Worm (Caenorhabditis elegans) whole organism, L3 larva: ENCODE measurements around the gene F59A1.6.

Experiments
- R02D3.7 ChIP-seq: fragments of 150-350 bp; optimal IDR thresholded peaks from 2 replicates; lab custom pipeline; 2014; ENCODE audit warnings: missing biosample characterization, missing genetic modification characterization
- ZK546.5 ChIP-seq: sonication (generic microtip); optimal IDR thresholded peaks from 2 replicates; lab custom pipeline; 2017; ENCODE audit warnings: missing biosample characterization, missing genetic modification characterization
- aly-2 ChIP-seq: fragments of 150-350 bp; optimal IDR thresholded peaks from 2 replicates; lab custom pipeline; 2014; ENCODE audit warnings: missing biosample characterization, missing genetic modification characterization
- ama-1 ChIP-seq: fragments of 150-350 bp; optimal IDR thresholded peaks from 2 replicates; lab custom pipeline; 2018
- ceh-16 ChIP-seq: sonication (generic microtip); optimal IDR thresholded peaks from 2 replicates; lab custom pipeline; 2017; ENCODE audit warnings: missing biosample characterization, missing genetic modification characterization
- ceh-28 ChIP-seq: fragments of 150-350 bp; optimal IDR thresholded peaks from 2 replicates; lab custom pipeline; 2014; ENCODE audit warnings: missing biosample characterization, missing genetic modification reagents, missing genetic modification characterization
- daf-12 ChIP-seq: fragments of 150-350 bp; optimal IDR thresholded peaks from 2 replicates; lab custom pipeline; 2014; ENCODE audit warnings: missing biosample characterization, missing genetic modification reagents, missing genetic modification characterization
- egl-27 ChIP-seq: sonication (generic microtip); optimal IDR thresholded peaks from 4 replicates; lab custom pipeline; 2017; ENCODE audit warnings: missing biosample characterization, missing genetic modification reagents, missing genetic modification characterization
- egl-5 ChIP-seq: fragments of 150-350 bp; optimal IDR thresholded peaks from 2 replicates; lab custom pipeline; 2017; ENCODE audit warnings: missing biosample characterization, missing genetic modification reagents, missing genetic modification characterization, inconsistent platforms
- elt-2 ChIP-seq: sonication (generic microtip); optimal IDR thresholded peaks from 2 replicates; lab custom pipeline; 2016; ENCODE audit warnings: missing genetic modification reagents, mild to moderate bottlenecking, missing genetic modification characterization, missing compliant biosample characterization
- elt-3 ChIP-seq, 3 experiments: fragments of 150-350 bp in 1 of 3; sonication (generic microtip) in 2 of 3; optimal IDR thresholded peaks; 2 replicates in 2 of 3; 4 replicates in 1 of 3; lab custom pipeline; 2014 to 2017; ENCODE audit warnings: missing biosample characterization in 3 of 3, missing genetic modification characterization in 3 of 3
- eor-1 ChIP-seq, 2 experiments: fragments of 150-350 bp; optimal IDR thresholded peaks; 2 replicates each; lab custom pipeline; 2014 to 2018; ENCODE audit warnings: missing biosample characterization in 2 of 2, missing genetic modification characterization in 2 of 2
- fkh-10 ChIP-seq: sonication (generic microtip); optimal IDR thresholded peaks from 2 replicates; lab custom pipeline; 2017; ENCODE audit warnings: missing biosample characterization, missing genetic modification reagents, missing genetic modification characterization
- fkh-2 ChIP-seq: fragments of 150-350 bp; optimal IDR thresholded peaks from 2 replicates; lab custom pipeline; 2014; ENCODE audit warnings: missing biosample characterization, missing genetic modification reagents, missing genetic modification characterization
- fos-1 ChIP-seq: fragments of 150-350 bp; optimal IDR thresholded peaks from 2 replicates; lab custom pipeline; 2014; ENCODE audit warnings: missing biosample characterization, missing genetic modification characterization
- jun-1 ChIP-seq: fragments of 150-350 bp; optimal IDR thresholded peaks from 2 replicates; lab custom pipeline; 2014; ENCODE audit warnings: missing biosample characterization, missing genetic modification reagents, missing genetic modification characterization
- lin-15B ChIP-seq: fragments of 150-350 bp; optimal IDR thresholded peaks from 2 replicates; lab custom pipeline; 2014; ENCODE audit warnings: missing biosample characterization, missing genetic modification characterization
- lsy-12 ChIP-seq: sonication (generic microtip); optimal IDR thresholded peaks from 2 replicates; lab custom pipeline; 2016; ENCODE audit warnings: mild to moderate bottlenecking, missing genetic modification characterization, missing compliant biosample characterization
- mdl-1 ChIP-seq: fragments of 150-350 bp; optimal IDR thresholded peaks from 2 replicates; lab custom pipeline; 2014; ENCODE audit warnings: missing biosample characterization, missing genetic modification characterization
- mml-1 ChIP-seq: fragments of 150-350 bp; sonication (generic microtip); optimal IDR thresholded peaks from 3 replicates; lab custom pipeline; 2014; ENCODE audit warnings: missing biosample characterization, missing genetic modification characterization
- nfya-1 ChIP-seq: sonication (generic microtip); optimal IDR thresholded peaks from 2 replicates; lab custom pipeline; 2017; ENCODE audit warnings: missing genetic modification characterization, mild to moderate bottlenecking, missing compliant biosample characterization, antibody characterized with exemption, moderate library complexity; ENCODE audit not compliant: insufficient read depth
- nhr-12 ChIP-seq: fragments of 150-350 bp; optimal IDR thresholded peaks from 2 replicates; lab custom pipeline; 2014; ENCODE audit warnings: missing biosample characterization, missing genetic modification characterization
- nhr-23 ChIP-seq: fragments of 150-350 bp; optimal IDR thresholded peaks from 2 replicates; lab custom pipeline; 2014; ENCODE audit warnings: missing biosample characterization, missing genetic modification reagents, missing genetic modification characterization
- nhr-237 ChIP-seq: fragments of 150-350 bp; optimal IDR thresholded peaks from 2 replicates; lab custom pipeline; 2014; ENCODE audit warnings: missing biosample characterization, missing genetic modification characterization
- nhr-25 ChIP-seq: sonication (generic microtip); optimal IDR thresholded peaks from 2 replicates; lab custom pipeline; 2017; ENCODE audit warnings: missing biosample characterization, missing genetic modification characterization
- nhr-28 ChIP-seq: fragments of 150-350 bp; optimal IDR thresholded peaks from 2 replicates; lab custom pipeline; 2014; ENCODE audit warnings: missing biosample characterization, missing genetic modification characterization
- nhr-67 ChIP-seq: fragments of 150-350 bp; optimal IDR thresholded peaks from 2 replicates; lab custom pipeline; 2014; ENCODE audit warnings: missing biosample characterization, missing genetic modification characterization
- nhr-77 ChIP-seq: fragments of 150-350 bp; optimal IDR thresholded peaks from 2 replicates; lab custom pipeline; 2014; ENCODE audit warnings: missing biosample characterization, missing genetic modification characterization
- pha-4 ChIP-seq: fragments of 150-350 bp; optimal IDR thresholded peaks from 2 replicates; lab custom pipeline; 2014; ENCODE audit warnings: missing biosample characterization, missing genetic modification reagents, missing genetic modification characterization
- pqm-1 ChIP-seq: fragments of 150-350 bp; optimal IDR thresholded peaks from 2 replicates; lab custom pipeline; 2017; ENCODE audit warnings: missing biosample characterization, missing genetic modification characterization, inconsistent platforms
- sea-2 ChIP-seq: fragments of 150-350 bp; sonication (generic microtip); optimal IDR thresholded peaks from 4 replicates; lab custom pipeline; 2014; ENCODE audit warnings: missing biosample characterization, missing genetic modification reagents, missing genetic modification characterization
- skn-1 ChIP-seq: fragments of 150-350 bp; optimal IDR thresholded peaks from 2 replicates; lab custom pipeline; 2014; ENCODE audit warnings: missing biosample characterization, missing genetic modification characterization
- snpc-4 ChIP-seq: fragments of 150-350 bp; optimal IDR thresholded peaks from 2 replicates; lab custom pipeline; 2014; ENCODE audit warnings: missing biosample characterization, missing genetic modification characterization
- tbx-2 ChIP-seq: sonication (generic microtip); optimal IDR thresholded peaks from 2 replicates; lab custom pipeline; 2016; ENCODE audit warnings: mild to moderate bottlenecking, missing genetic modification characterization, missing compliant biosample characterization
- ztf-11 ChIP-seq: fragments of 150-350 bp; optimal IDR thresholded peaks from 2 replicates; lab custom pipeline; 2014; ENCODE audit warnings: missing biosample characterization, missing genetic modification characterization

The F59A1.6 gene

DNA sequence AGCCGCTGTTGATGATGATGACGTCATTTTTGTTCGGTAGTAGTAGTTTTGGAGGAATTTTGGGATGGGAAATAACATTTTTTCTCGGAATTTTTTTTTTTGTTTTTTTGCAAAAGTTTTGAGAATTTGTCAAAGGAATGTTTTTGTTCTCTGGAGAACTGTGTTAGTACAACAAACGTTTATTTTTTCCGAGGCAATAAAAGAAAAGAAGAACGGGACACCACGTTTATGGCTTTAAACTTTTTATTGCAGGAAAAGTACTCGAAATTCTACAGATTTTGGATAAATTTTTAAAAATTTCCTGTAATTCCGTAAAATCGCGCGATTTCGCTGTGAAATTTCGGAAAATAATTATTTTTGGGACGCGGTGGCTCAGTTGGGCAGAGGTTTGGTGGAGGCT is 6.0 kb downstream of the F59A1.6 start, which contains the start of gene F59A1.13:
Gene F59A1.13, minus strand, starts transcription at position 101 of the 400 bp plus-strand sequence.
- no peak for TF ChIP-seq nhr-77 (tag; lab: Kevin White, UChicago)
- no peak for TF ChIP-seq R02D3.7 (tag; lab: Kevin White, UChicago)
- TF ChIP-seq elt-3 (tag; optimal IDR thresholded peaks at IDR 0.05; lab: Kevin White, UChicago): no peak
- TF ChIP-seq egl-5: no peak
- TF ChIP-seq sea-2 (GFP tag; lab: Kevin White, UChicago): no peak
- TF ChIP-seq ztf-11 (tag; lab: Kevin White, UChicago): no peak
- no peak for TF ChIP-seq ama-1 (lab: Kevin White, UChicago)
- TF ChIP-seq fkh-10 (GFP tag; lab: Kevin White, UChicago): no peak
- TF ChIP-seq mml-1: no peak
- no peak for TF ChIP-seq lsy-12
- no peak for TF ChIP-seq tbx-2 (tag; lab: Kevin White, UChicago)
- TF ChIP-seq nhr-67 (tag; lab: Kevin White, UChicago): no peak
- TF ChIP-seq pqm-1 (tag; lab: Kevin White, UChicago): no peak
- TF ChIP-seq nhr-25 (tag; lab: Kevin White, UChicago): no peak
- no peak for TF ChIP-seq nhr-237

DNA sequence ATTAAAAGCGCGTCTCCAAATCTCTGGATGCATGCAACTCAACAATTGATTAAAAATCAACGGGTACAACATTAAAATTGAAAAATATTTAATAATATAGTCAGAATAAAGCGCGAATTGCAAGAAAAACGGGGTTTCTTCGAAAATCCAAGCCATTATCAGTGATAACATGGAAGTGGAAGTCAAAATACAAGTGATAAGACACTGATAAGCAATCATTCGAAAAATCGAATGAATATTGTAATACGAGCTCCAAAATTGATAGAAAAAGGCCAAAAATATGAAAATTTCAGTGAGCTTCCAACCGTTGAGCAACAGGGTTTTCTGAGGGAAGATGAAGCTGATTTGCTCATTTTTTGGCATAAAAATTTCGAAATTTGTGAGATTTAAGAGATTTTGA is 9.3 kb downstream of the F59A1.6 start:
- TF ChIP-seq aly-2 (no peak), elt-2 (tag; lab: Kevin White, UChicago) (peak; percentile 47)

DNA sequence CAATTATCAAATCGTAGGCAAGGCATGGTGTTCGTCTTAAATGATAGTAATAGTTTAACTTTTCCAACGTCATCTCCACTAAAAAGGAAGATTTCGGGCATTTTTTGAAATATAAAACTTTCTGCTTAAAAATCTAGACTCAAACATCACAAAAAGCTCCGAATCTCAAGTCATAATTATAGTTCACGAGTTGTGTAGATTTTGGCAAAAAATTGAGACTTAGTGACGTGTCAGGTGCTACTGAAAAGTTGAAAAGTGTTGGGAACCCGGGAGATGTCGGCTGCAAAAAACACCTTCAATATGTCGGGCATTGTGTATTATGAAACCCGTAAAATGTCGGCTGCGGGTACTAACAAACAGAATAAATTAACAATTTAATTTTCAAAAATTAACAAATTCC is 10.9 kb downstream of the F59A1.6 start, which contains the start of gene Y26G10.1:
Gene Y26G10.1, minus strand, starts transcription at position 101 of the 400 bp plus-strand sequence.
- no peak for TF ChIP-seq nfya-1 (tag; lab: Kevin White, UChicago)
- TF ChIP-seq jun-1 (tag; lab: Kevin White, UChicago): no peak
- TF ChIP-seq lsy-12: no peak
- no peak for TF ChIP-seq tbx-2 (tag; lab: Kevin White, UChicago)
- no peak for TF ChIP-seq fkh-10 (GFP tag; lab: Kevin White, UChicago)
- TF ChIP-seq ZK546.5 (tag; lab: Kevin White, UChicago): no peak
- TF ChIP-seq ceh-16 (tag; lab: Kevin White, UChicago): no peak
- TF ChIP-seq nhr-23 (tag; lab: Kevin White, UChicago): no peak
- TF ChIP-seq fos-1 (tag; lab: Kevin White, UChicago): no peak
- no peak for TF ChIP-seq nhr-237
- no peak for TF ChIP-seq mdl-1 (tag; lab: Kevin White, UChicago)
- TF ChIP-seq egl-27 (tag; lab: Kevin White, UChicago): no peak
- no peak for TF ChIP-seq eor-1 (tag; optimal IDR thresholded peaks at IDR 0.05; lab: Kevin White, UChicago)
- no peak for TF ChIP-seq ceh-28

DNA sequence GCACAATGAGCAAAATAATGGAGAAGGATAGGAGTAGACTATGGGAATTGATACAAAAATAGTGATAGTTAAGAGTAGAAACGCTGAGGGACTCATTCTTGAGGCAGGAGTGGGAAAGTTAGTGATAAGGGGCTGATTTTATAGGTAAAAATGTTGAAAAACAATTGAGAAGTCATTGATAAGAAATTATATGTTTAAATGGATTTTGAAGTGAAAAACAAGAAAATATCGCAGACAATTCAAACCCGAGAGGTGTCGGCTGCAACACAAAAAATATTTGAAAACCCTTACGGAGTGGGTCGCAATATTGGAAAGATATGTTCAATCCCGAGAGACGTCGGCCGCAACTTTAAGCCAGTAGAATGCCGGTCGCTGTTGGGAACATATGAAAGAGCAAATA is 11.8 kb downstream of the F59A1.6 start, which contains the start of gene spp-29:
Gene spp-29, minus strand, starts transcription at position 101 of the 400 bp plus-strand sequence.
- TF ChIP-seq ceh-28: no peak
- no peak for TF ChIP-seq skn-1 (tag; lab: Kevin White, UChicago)
- TF ChIP-seq, all 47 proteins: peak for 0

DNA sequence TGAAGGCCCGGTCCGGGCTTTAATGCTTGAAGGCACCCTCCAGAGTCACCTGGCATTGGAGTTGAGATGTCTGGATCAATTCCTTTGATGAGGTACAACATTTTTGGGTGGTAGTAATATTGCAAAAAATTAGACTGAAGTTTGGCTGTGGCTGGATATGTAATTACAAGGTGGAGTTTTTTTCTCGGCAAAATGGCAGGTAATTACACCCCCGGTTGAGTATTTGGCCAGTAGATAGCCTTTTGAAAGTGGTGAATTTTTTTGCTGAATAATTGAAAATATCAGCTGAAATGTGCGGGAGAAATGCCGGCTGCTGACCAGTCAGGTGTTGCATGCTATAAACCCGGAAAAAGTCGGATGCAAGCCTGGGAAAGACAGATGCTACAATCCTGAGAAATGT is 14.2 kb downstream of the F59A1.6 start, which contains the start of gene Y26G10.4:
Gene Y26G10.4, minus strand, starts transcription at position 101 of the 400 bp plus-strand sequence.
- TF ChIP-seq nhr-67 (tag; lab: Kevin White, UChicago): no peak

DNA sequence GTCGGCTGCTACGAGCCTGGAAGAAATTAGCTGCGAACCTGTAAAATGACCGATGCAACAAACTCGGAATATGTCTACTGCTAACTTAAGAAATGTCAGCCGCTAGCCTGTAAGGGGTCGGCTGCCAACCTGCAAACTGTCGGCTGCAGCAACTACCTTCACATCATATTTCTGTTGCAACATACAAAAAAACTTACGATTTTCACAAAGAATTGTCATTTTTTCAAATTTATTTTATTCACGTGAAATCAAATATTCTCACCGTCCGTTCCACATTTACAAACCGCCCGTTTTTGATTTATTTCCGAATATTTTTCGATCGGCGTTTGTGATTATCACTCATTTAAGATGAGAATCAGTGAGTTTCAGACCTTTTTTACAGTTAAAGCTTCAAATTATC is 14.7 kb downstream of the F59A1.6 start, which contains the start of gene Y26G10.6:
Gene Y26G10.6, plus strand, starts transcription at position 301 of the 400 bp plus-strand sequence.
- TF ChIP-seq ama-1 (lab: Kevin White, UChicago) (no peak), tbx-2 (tag; lab: Kevin White, UChicago) (no peak), daf-12 (tag; lab: Kevin White, UChicago) (no peak), nhr-28 (tag; lab: Kevin White, UChicago) (no peak), nhr-237 (no peak), fkh-10 (GFP tag; lab: Kevin White, UChicago) (no peak), nhr-12 (tag; lab: Kevin White, UChicago) (no peak), fkh-2 (tag; lab: Kevin White, UChicago) (no peak), pha-4 (no peak), lin-15B (no peak), ceh-16 (tag; lab: Kevin White, UChicago) (no peak), snpc-4 (tag; lab: Kevin White, UChicago) (no peak), nhr-67 (tag; lab: Kevin White, UChicago) (no peak), elt-2 (tag; lab: Kevin White, UChicago) (no peak), ztf-11 (tag; lab: Kevin White, UChicago) (no peak), egl-5 (no peak)
- TF ChIP-seq, all 47 proteins: peak for 0
